Fruit fly (Drosophila melanogaster) whole organism, embryonic: ENCODE results near the gene Paics.

Experiments
- ATbp ChIP-seq: fragments of 200-800 bp; sonication (Bioruptor generic); optimal IDR thresholded peaks from 2 replicates; lab custom pipeline; 2017; ENCODE audit warnings: missing biosample characterization, mild to moderate bottlenecking, missing genetic modification characterization, missing genetic modification reagents
- Abd-B ChIP-seq: fragments of 200-800 bp; sonication (Bioruptor generic); optimal IDR thresholded peaks from 2 replicates; lab custom pipeline; 2018; ENCODE audit warnings: missing biosample characterization, mild to moderate bottlenecking, missing genetic modification characterization, moderate library complexity
- Atf-2 ChIP-seq: fragments of 200-800 bp; sonication (Bioruptor generic); optimal IDR thresholded peaks from 2 replicates; lab custom pipeline; 2016; ENCODE audit warnings: missing biosample characterization, missing genetic modification characterization
- BEAF-32 ChIP-seq: fragments of 200-800 bp; sonication (Bioruptor generic); optimal IDR thresholded peaks from 3 replicates; lab custom pipeline; 2017; ENCODE audit warnings: missing biosample characterization, missing genetic modification characterization, mild to moderate bottlenecking, moderate library complexity, missing genetic modification reagents
- Bteb2 ChIP-seq: fragments of 200-800 bp; sonication (Bioruptor generic); optimal IDR thresholded peaks from 2 replicates; lab custom pipeline; 2016; ENCODE audit warnings: missing biosample characterization, missing genetic modification characterization
- CG10147 ChIP-seq: fragments of 200-800 bp; sonication (Bioruptor generic); optimal IDR thresholded peaks from 2 replicates; lab custom pipeline; 2019; ENCODE audit warnings: missing biosample characterization, mild to moderate bottlenecking, missing genetic modification characterization, moderate library complexity
- CG12155 ChIP-seq: fragments of 200-800 bp; sonication (Bioruptor generic); optimal IDR thresholded peaks from 3 replicates; lab custom pipeline; 2016; ENCODE audit warnings: missing biosample characterization, missing genetic modification characterization
- CG13424 ChIP-seq: fragments of 200-800 bp; sonication (Bioruptor generic); optimal IDR thresholded peaks from 2 replicates; lab custom pipeline; 2019; ENCODE audit warnings: missing biosample characterization, mild to moderate bottlenecking, missing genetic modification characterization, moderate library complexity
- CG17612 ChIP-seq: fragments of 200-800 bp; sonication (Bioruptor generic); IDR thresholded peaks from 2 replicates; pipeline ENCODE4 v1.3.6; 2022; ENCODE audit warnings: missing biosample characterization, missing genetic modification characterization
- CG2129 ChIP-seq: fragments of 200-800 bp; sonication (Bioruptor generic); IDR thresholded peaks from 2 replicates; pipeline ENCODE4 v1.3.6; 2022; ENCODE audit warnings: missing biosample characterization, missing genetic modification characterization; ENCODE audit not compliant: partially characterized antibody
- CG32532 ChIP-seq: fragments of 200-800 bp; sonication (Bioruptor generic); IDR thresholded peaks from 2 replicates; pipeline ENCODE4 v1.3.6; 2022; ENCODE audit warnings: missing biosample characterization, missing genetic modification characterization
- CG33213 ChIP-seq: fragments of 200-800 bp; sonication (Bioruptor generic); optimal IDR thresholded peaks from 3 replicates; lab custom pipeline; 2016; ENCODE audit warnings: missing biosample characterization, missing genetic modification characterization
- CG33557 ChIP-seq: fragments of 200-800 bp; sonication (Bioruptor generic); optimal IDR thresholded peaks from 2 replicates; lab custom pipeline; 2019; ENCODE audit warnings: missing biosample characterization, mild to moderate bottlenecking, missing genetic modification characterization, moderate library complexity
- CG3407 ChIP-seq: fragments of 200-800 bp; sonication (Bioruptor generic); optimal IDR thresholded peaks from 2 replicates; lab custom pipeline; 2018; ENCODE audit warnings: missing biosample characterization, mild to moderate bottlenecking, missing genetic modification characterization
- CG34224 ChIP-seq: fragments of 200-800 bp; sonication (Bioruptor generic); IDR thresholded peaks from 3 replicates; pipeline ENCODE4 v1.3.6; 2022; ENCODE audit warnings: missing biosample characterization, missing genetic modification characterization; ENCODE audit not compliant: partially characterized antibody
- CG3995 ChIP-seq: fragments of 200-800 bp; sonication (Bioruptor generic); optimal IDR thresholded peaks from 3 replicates; lab custom pipeline; 2016; ENCODE audit warnings: missing biosample characterization, missing genetic modification characterization
- CG4707 ChIP-seq: fragments of 200-800 bp; sonication (Bioruptor generic); optimal IDR thresholded peaks from 2 replicates; lab custom pipeline; 2018; ENCODE audit warnings: missing biosample characterization, mild to moderate bottlenecking, missing genetic modification characterization, moderate library complexity
- CG7357 ChIP-seq: fragments of 200-800 bp; sonication (Bioruptor generic); IDR thresholded peaks from 3 replicates; pipeline ENCODE4 v1.3.6; 2022; ENCODE audit warnings: missing biosample characterization, missing genetic modification characterization
- CG8765 ChIP-seq: fragments of 200-800 bp; sonication (Bioruptor generic); IDR thresholded peaks from 2 replicates; pipeline ENCODE4 v1.3.6; 2022; ENCODE audit warnings: missing biosample characterization, missing genetic modification characterization
- CG9609 ChIP-seq: fragments of 200-800 bp; sonication (Bioruptor generic); optimal IDR thresholded peaks from 3 replicates; lab custom pipeline; 2016; ENCODE audit warnings: missing biosample characterization, missing genetic modification characterization
- CG9727 ChIP-seq: fragments of 200-800 bp; sonication (Bioruptor generic); optimal IDR thresholded peaks from 3 replicates; lab custom pipeline; 2017; ENCODE audit warnings: missing biosample characterization, mild to moderate bottlenecking, missing genetic modification characterization
- CG9876 ChIP-seq: fragments of 200-800 bp; sonication (Bioruptor generic); optimal IDR thresholded peaks from 2 replicates; lab custom pipeline; 2016; ENCODE audit warnings: missing biosample characterization, missing genetic modification characterization
- CTCF ChIP-seq: fragments of 200-800 bp; sonication (Bioruptor generic); optimal IDR thresholded peaks from 2 replicates; lab custom pipeline; 2017; ENCODE audit warnings: missing biosample characterization, mild to moderate bottlenecking, missing genetic modification characterization, moderate library complexity
- CkIIα-i1 ChIP-seq: fragments of 200-800 bp; sonication (Bioruptor generic); IDR thresholded peaks from 2 replicates; pipeline ENCODE4 v1.3.6; 2022; ENCODE audit warnings: missing biosample characterization, missing genetic modification characterization
- Dip3 ChIP-seq: fragments of 200-800 bp; sonication (Bioruptor generic); optimal IDR thresholded peaks from 3 replicates; lab custom pipeline; 2016; ENCODE audit warnings: missing biosample characterization, missing genetic modification characterization
- Doc3 ChIP-seq: fragments of 200-800 bp; sonication (Bioruptor generic); IDR thresholded peaks from 3 replicates; pipeline ENCODE4 v1.3.6; 2022; ENCODE audit warnings: missing biosample characterization, missing genetic modification characterization; ENCODE audit not compliant: partially characterized antibody
- Lpt ChIP-seq: fragments of >200 bp; optimal IDR thresholded peaks from 2 replicates; lab custom pipeline; 2018; ENCODE audit warnings: missing biosample characterization, missing genetic modification characterization
- Nf-YC ChIP-seq: fragments of 200-800 bp; optimal IDR thresholded peaks from 3 replicates; lab custom pipeline; 2019; ENCODE audit warnings: missing biosample characterization, mild to moderate bottlenecking, missing genetic modification characterization, moderate library complexity
- Oli ChIP-seq: fragments of 200-800 bp; sonication (Bioruptor generic); optimal IDR thresholded peaks from 2 replicates; lab custom pipeline; 2018; ENCODE audit warnings: missing biosample characterization, mild to moderate bottlenecking, missing genetic modification characterization, moderate library complexity
- Poxn ChIP-seq: fragments of 200-800 bp; sonication (Bioruptor generic); IDR thresholded peaks from 2 replicates; pipeline ENCODE4 v1.3.6; 2022; ENCODE audit warnings: missing biosample characterization, missing genetic modification characterization
- Rx ChIP-seq: fragments of 200-800 bp; sonication (Bioruptor generic); IDR thresholded peaks from 2 replicates; pipeline ENCODE4 v1.3.6; 2022; ENCODE audit warnings: missing biosample characterization, missing genetic modification characterization
- Sox100B ChIP-seq: fragments of 200-800 bp; sonication (Bioruptor generic); optimal IDR thresholded peaks from 3 replicates; lab custom pipeline; 2018; ENCODE audit warnings: missing biosample characterization, mild to moderate bottlenecking, missing genetic modification characterization
- Taf1 ChIP-seq: fragments of 200-800 bp; sonication (Bioruptor generic); IDR thresholded peaks from 2 replicates; pipeline ENCODE4 v1.3.6; 2022; ENCODE audit warnings: missing biosample characterization, missing genetic modification characterization
- amos ChIP-seq: fragments of 200-800 bp; sonication (Bioruptor generic); IDR thresholded peaks from 2 replicates; pipeline ENCODE4 v1.3.6; 2022; ENCODE audit warnings: missing biosample characterization, missing genetic modification characterization; ENCODE audit not compliant: partially characterized antibody
- aop ChIP-seq: fragments of 200-800 bp; sonication (Bioruptor generic); IDR thresholded peaks from 2 replicates; pipeline ENCODE4 v1.3.6; 2022; ENCODE audit warnings: missing biosample characterization, missing genetic modification characterization
- bab2 ChIP-seq: fragments of 200-800 bp; sonication (Bioruptor generic); optimal IDR thresholded peaks from 2 replicates; lab custom pipeline; 2016; ENCODE audit warnings: missing biosample characterization, missing genetic modification characterization
- bcd ChIP-seq: fragments of 200-800 bp; sonication (Bioruptor generic); optimal IDR thresholded peaks from 2 replicates; lab custom pipeline; 2017; ENCODE audit warnings: missing biosample characterization, mild to moderate bottlenecking, missing genetic modification characterization
- crol ChIP-seq: fragments of 200-800 bp; sonication (Bioruptor generic); IDR thresholded peaks from 2 replicates; pipeline ENCODE4 v1.3.6; 2022; ENCODE audit warnings: missing biosample characterization, missing genetic modification characterization
- dan ChIP-seq: fragments of 200-800 bp; sonication (Bioruptor generic); IDR thresholded peaks from 2 replicates; pipeline ENCODE4 v1.3.6; 2022; ENCODE audit warnings: missing biosample characterization, missing genetic modification characterization
- dati ChIP-seq: fragments of 200-800 bp; sonication (Bioruptor generic); IDR thresholded peaks from 2 replicates; pipeline ENCODE4 v1.3.6; 2022; ENCODE audit warnings: missing biosample characterization, missing genetic modification characterization
- ftz-f1 ChIP-seq: fragments of 200-800 bp; sonication (Bioruptor generic); optimal IDR thresholded peaks from 2 replicates; lab custom pipeline; 2016; ENCODE audit warnings: missing biosample characterization, missing genetic modification characterization
- gt ChIP-seq: fragments of 200-800 bp; sonication (Bioruptor generic); IDR thresholded peaks from 2 replicates; pipeline ENCODE4 v1.3.6; 2022; ENCODE audit warnings: missing biosample characterization, missing genetic modification characterization
- mam ChIP-seq: fragments of 200-800 bp; sonication (Bioruptor generic); optimal IDR thresholded peaks from 3 replicates; lab custom pipeline; 2016; ENCODE audit warnings: missing biosample characterization, missing genetic modification characterization
- nom ChIP-seq: fragments of 200-800 bp; sonication (Bioruptor generic); optimal IDR thresholded peaks from 2 replicates; lab custom pipeline; 2017; ENCODE audit warnings: missing biosample characterization, missing genetic modification characterization, mild to moderate bottlenecking, moderate library complexity, missing genetic modification reagents
- otp ChIP-seq: fragments of 200-800 bp; sonication (Bioruptor generic); IDR thresholded peaks from 3 replicates; pipeline ENCODE4, ENCODE4 v1.3.6; 2022; ENCODE audit warnings: missing biosample characterization, missing genetic modification characterization
- pum ChIP-seq: fragments of 200-800 bp; sonication (Bioruptor generic); optimal IDR thresholded peaks from 2 replicates; lab custom pipeline; 2016; ENCODE audit warnings: missing biosample characterization, missing genetic modification characterization
- row ChIP-seq: fragments of 200-800 bp; sonication (Bioruptor generic); IDR thresholded peaks from 3 replicates; pipeline ENCODE4 v1.3.6; 2022; ENCODE audit warnings: missing biosample characterization, missing genetic modification characterization
- sc ChIP-seq, 3 experiments: fragments of >200 bp in 2 of 3; fragments of 200-800 bp in 1 of 3; sonication (Bioruptor generic) in 1 of 3; optimal IDR thresholded peaks; 2 replicates in 2 of 3; 3 replicates in 1 of 3; lab custom pipeline; 2017; ENCODE audit warnings: mild to moderate bottlenecking in 1 of 3, missing biosample characterization in 1 of 3, missing genetic modification characterization in 1 of 3, missing genetic modification reagents in 1 of 3
- sim ChIP-seq: fragments of 200-800 bp; sonication (Bioruptor generic); IDR thresholded peaks from 2 replicates; pipeline ENCODE4 v1.3.6; 2022; ENCODE audit warnings: missing biosample characterization, missing genetic modification characterization
- z ChIP-seq: fragments of 200-800 bp; sonication (Bioruptor generic); IDR thresholded peaks from 3 replicates; pipeline ENCODE4 v1.3.6; 2022; ENCODE audit warnings: missing biosample characterization, missing genetic modification characterization
- zf30C ChIP-seq: fragments of 200-800 bp; sonication (Bioruptor generic); optimal IDR thresholded peaks from 3 replicates; lab custom pipeline; 2018; ENCODE audit warnings: missing biosample characterization, mild to moderate bottlenecking, missing genetic modification characterization

The Paics gene

dm6 chrX:12754348-12754733 lies 6.1 kb downstream of the Paics start (continued):
- TF ChIP-seq otp (peak; percentile 83), bcd (GFP tag; lab: Kevin White, UChicago) (peak; percentile 93), CG13424 (tag; lab: Kevin White, UChicago) (peak; percentile 88), mam (GFP tag; lab: Kevin White, UChicago) (peak; percentile 84), sim (0 out of 2 replicates have a peak, but pooled peaks have one; percentile 57), CG33557 (peak; percentile 15), dati (GFP tag; lab: Robert Waterston, UW) (peak; percentile 81), CG12155 (GFP tag; lab: Kevin White, UChicago) (peak; percentile 94), row (GFP tag; lab: Robert Waterston, UW) (peak; percentile 98), crol (no peak), aop (GFP tag; lab: Robert Waterston, UW) (peak; percentile 67; the same call in 1 of the 2 replicates), Doc3 (GFP tag; lab: Robert Waterston, UW) (no peak), Lpt (GFP tag; lab: Kevin White, UChicago) (no peak), Poxn (peak; percentile 93), dan (peak; percentile 78), CG3407 (GFP tag; lab: Kevin White, UChicago) (peak; percentile 70), Sox100B (GFP tag; lab: Kevin White, UChicago) (peak; percentile 79), pum (GFP tag; lab: Kevin White, UChicago) (peak; percentile 71), Rx (peak; percentile 94), CG8765 (GFP tag; lab: Robert Waterston, UW) (peak; percentile 91; the same call in 1 of the 2 replicates), CG4707 (GFP tag; lab: Kevin White, UChicago) (peak; percentile 38), amos (no peak), CG10147 (GFP tag; lab: Kevin White, UChicago) (peak; percentile 92), bab2 (peak; percentile 88), CTCF (GFP tag; lab: Kevin White, UChicago) (peak; percentile 9), BEAF-32 (GFP tag; lab: Kevin White, UChicago) (peak; percentile 13), Dip3 (peak; percentile 95), CG32532 (GFP tag; lab: Robert Waterston, UW) (peak; percentile 98), CG33213 (peak; percentile 81), CG9876 (GFP tag; lab: Kevin White, UChicago) (peak; percentile 29), Abd-B (GFP tag; lab: Kevin White, UChicago) (peak; percentile 63), Oli (tag; lab: Kevin White, UChicago) (peak; percentile 92), CG34224 (GFP tag; lab: Robert Waterston, UW) (no peak), z (GFP tag; lab: Robert Waterston, UW) (0 out of 3 replicates have a peak, but pooled peaks have one; percentile 46), CG9609 (GFP tag; lab: Kevin White, UChicago) (peak; percentile 79), CkIIα-i1 (peak; percentile 68; the same call in 1 of the 2 replicates), Atf-2 (peak; percentile 76), CG9727 (GFP tag; lab: Kevin White, UChicago) (peak; percentile 90), Taf1 (GFP tag; lab: Robert Waterston, UW) (peak; percentile 98), Bteb2 (peak; percentile 81), CG7357 (peak; percentile 86), ATbp (GFP tag; lab: Kevin White, UChicago) (peak; percentile 83), Nf-YC (tag; lab: Kevin White, UChicago) (peak; percentile 34), CG3995 (peak; percentile 61), CG17612 (peak; percentile 92), sc (optimal IDR thresholded peaks at IDR 0.05; lab: Kevin White, UChicago) (no peak), sc (GFP tag; optimal IDR thresholded peaks at IDR 0.05; lab: Kevin White, UChicago) (peak; percentile 65), nom (peak; percentile 91), ftz-f1 (GFP tag; lab: Kevin White, UChicago) (no peak), CG2129 (GFP tag; lab: Robert Waterston, UW) (no peak), zf30C (GFP tag; lab: Kevin White, UChicago) (no peak), gt (GFP tag; lab: Robert Waterston, UW) (peak; percentile 60; the same call in 1 of the 2 replicates)
